Worm (Caenorhabditis elegans): ENCODE results near the gene Y48G9A.6.
A peak's percentile ranks its signal among the peaks of the same experiment; 100 is the strongest.

The Y48G9A.6 gene

DNA sequence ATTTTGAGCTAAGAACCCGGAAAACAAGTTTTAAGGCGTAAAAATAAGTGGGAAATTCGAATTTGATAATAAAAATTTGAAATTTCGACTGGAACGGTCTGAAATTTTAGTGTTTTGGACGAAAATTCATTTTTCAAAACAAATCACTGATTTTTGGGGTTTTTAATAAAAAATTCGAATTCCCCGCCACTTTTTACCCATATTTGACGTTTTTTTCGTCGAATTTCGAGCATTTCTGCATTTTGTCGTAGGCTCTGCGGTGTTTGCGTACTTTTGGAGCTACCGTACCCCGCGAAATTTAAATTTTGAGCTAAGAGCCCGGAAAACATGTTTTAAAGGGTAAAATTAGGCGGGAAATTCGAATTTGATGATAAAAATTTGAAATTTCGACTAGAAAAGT is 32.9 kb downstream of the Y48G9A.6 start:
- peak; percentile 27 for TF ChIP-seq lin-13 (tag; optimal IDR thresholded peaks at IDR 0.05)
- no peak for TF ChIP-seq ces-1 (GFP tag; optimal IDR thresholded peaks at IDR 0.05)
- TF ChIP-seq zip-8 (tag; optimal IDR thresholded peaks at IDR 0.05) = no peak
- TF ChIP-seq unc-120 (tag; optimal IDR thresholded peaks at IDR 0.05; ENCODE audit: poor library complexity, severe bottlenecking) = no peak
- TF ChIP-seq nhr-237 (tag; optimal IDR thresholded peaks at IDR 0.05) = no peak
- no peak for TF ChIP-seq tbx-8 (GFP tag; optimal IDR thresholded peaks at IDR 0.05)
- TF ChIP-seq bed-3 (GFP tag; optimal IDR thresholded peaks at IDR 0.05) = no peak
- no peak for TF ChIP-seq elt-1 (tag; optimal IDR thresholded peaks at IDR 0.05; ENCODE audit: borderline replicate concordance, insufficient read depth)
- no peak for TF ChIP-seq ztf-11 (tag; optimal IDR thresholded peaks at IDR 0.05)
- peak; percentile 77 for TF ChIP-seq lsy-2 (tag; optimal IDR thresholded peaks at IDR 0.05)
- no peak for TF ChIP-seq snpc-4 (tag; optimal IDR thresholded peaks at IDR 0.05)
- no peak for TF ChIP-seq sptf-1 (tag; optimal IDR thresholded peaks at IDR 0.05)
- no peak for TF ChIP-seq ceh-39 (tag; optimal IDR thresholded peaks at IDR 0.05)

DNA sequence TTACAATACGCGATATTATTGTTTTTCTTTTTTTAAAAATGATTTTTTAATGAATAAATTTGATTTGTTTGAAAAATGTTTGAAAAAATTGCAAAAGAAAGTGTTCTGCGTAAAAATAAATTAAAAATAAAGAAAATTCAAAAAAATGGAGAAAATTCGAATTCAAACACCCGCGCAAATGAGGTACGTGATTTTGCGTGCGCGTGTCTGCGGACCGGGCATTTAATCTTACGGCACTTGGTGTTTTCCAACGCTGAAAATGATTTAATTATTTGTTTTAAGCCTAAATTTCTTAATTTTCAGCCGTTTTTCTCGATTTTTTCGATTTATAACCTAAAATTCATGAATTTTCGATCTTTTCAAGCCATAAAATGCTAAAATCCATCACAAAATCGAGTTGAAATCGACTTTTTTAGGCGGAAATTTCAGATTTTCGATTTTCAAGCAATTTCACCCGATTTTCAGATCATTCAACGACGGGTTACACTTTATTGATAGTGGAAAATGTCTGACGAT is 33.9 kb downstream of the Y48G9A.6 start, which contains the start of gene gcn-1:
Gene gcn-1 (plus strand): TSS at position 466 of the 516 bp plus-strand sequence.
- peak; percentile 17 for TF ChIP-seq nhr-2 (tag; optimal IDR thresholded peaks at IDR 0.05)
- peak; percentile 92 for TF ChIP-seq ces-1 (GFP tag; optimal IDR thresholded peaks at IDR 0.05)
- no peak for TF ChIP-seq cnd-1 (tag; optimal IDR thresholded peaks at IDR 0.05)
- peak; percentile 58 for TF ChIP-seq nhr-237 (tag; optimal IDR thresholded peaks at IDR 0.05)
- peak; percentile 49 for TF ChIP-seq lin-13 (tag; optimal IDR thresholded peaks at IDR 0.05)
- peak; percentile 63 for TF ChIP-seq mep-1 (tag; optimal IDR thresholded peaks at IDR 0.05)
- TF ChIP-seq ceh-39 (tag; optimal IDR thresholded peaks at IDR 0.05) = peak; percentile 58
- no peak for TF ChIP-seq ham-2 (GFP tag; optimal IDR thresholded peaks at IDR 0.05)
- TF ChIP-seq lsy-2 (tag; optimal IDR thresholded peaks at IDR 0.05) = peak; percentile 78

ce11 chrIII:2159152-2159551 is 41.5 kb downstream of the Y48G9A.6 start:
- TF ChIP-seq unc-62 (GFP tag; optimal IDR thresholded peaks at IDR 0.05) = no peak
- peak; percentile 6 for TF ChIP-seq lin-13 (tag; optimal IDR thresholded peaks at IDR 0.05)
- TF ChIP-seq cnd-1 (tag; optimal IDR thresholded peaks at IDR 0.05) = peak; percentile 47
- TF ChIP-seq zip-8 (tag; optimal IDR thresholded peaks at IDR 0.05) = peak; percentile 95
- no peak for TF ChIP-seq sem-2 (GFP tag; optimal IDR thresholded peaks at IDR 0.05)
- no peak for TF ChIP-seq nhr-28 (tag; optimal IDR thresholded peaks at IDR 0.05)
- TF ChIP-seq nhr-2 (tag; optimal IDR thresholded peaks at IDR 0.05) = peak; percentile 63
- TF ChIP-seq hlh-1 (tag; optimal IDR thresholded peaks at IDR 0.05) = peak; percentile 13
- no peak for TF ChIP-seq nhr-12 (tag; optimal IDR thresholded peaks at IDR 0.05)
